Worm (Caenorhabditis elegans) whole organism, L1 larva: Measurements from ENCODE around the gene srh-213.

ENCODE experiments used
- C04F5.9 ChIP-seq: sonication (generic microtip); optimal IDR thresholded peaks from 2 replicates; lab custom pipeline; 2016; ENCODE audit warnings: missing genetic modification characterization, missing compliant biosample characterization
- C34B4.2 ChIP-seq: sonication (generic microtip); optimal IDR thresholded peaks from 2 replicates; lab custom pipeline; 2017; ENCODE audit warnings: mild to moderate bottlenecking, missing genetic modification characterization, missing compliant biosample characterization
- F16B12.6 ChIP-seq: fragments of 150-350 bp; optimal IDR thresholded peaks from 2 replicates; lab custom pipeline; 2014; ENCODE audit warnings: missing biosample characterization, missing genetic modification characterization
- aha-1 ChIP-seq: fragments of 150-350 bp; optimal IDR thresholded peaks from 2 replicates; lab custom pipeline; 2014; ENCODE audit warnings: missing biosample characterization, missing genetic modification characterization
- alr-1 ChIP-seq: fragments of 200-800 bp; sonication (Bioruptor generic); optimal IDR thresholded peaks from 2 replicates; lab custom pipeline; 2018; ENCODE audit warnings: borderline replicate concordance, mild to moderate bottlenecking, missing genetic modification characterization, missing compliant biosample characterization
- aly-2 ChIP-seq: fragments of 150-350 bp; optimal IDR thresholded peaks from 2 replicates; lab custom pipeline; 2014; ENCODE audit warnings: missing biosample characterization, missing genetic modification characterization
- ama-1 ChIP-seq: fragments of 150-350 bp; optimal IDR thresholded peaks from 2 replicates; lab custom pipeline; 2014
- blmp-1 ChIP-seq: fragments of 150-350 bp; optimal IDR thresholded peaks from 2 replicates; lab custom pipeline; 2014; ENCODE audit warnings: missing biosample characterization, missing genetic modification characterization
- ceh-63 ChIP-seq: fragments of 200-800 bp; sonication (Bioruptor generic); optimal IDR thresholded peaks from 2 replicates; lab custom pipeline; 2018; ENCODE audit warnings: mild to moderate bottlenecking, missing genetic modification characterization, missing compliant biosample characterization
- ceh-8 ChIP-seq: fragments of 200-800 bp; sonication (Bioruptor generic); optimal IDR thresholded peaks from 2 replicates; lab custom pipeline; 2018; ENCODE audit warnings: mild to moderate bottlenecking, missing genetic modification characterization, moderate library complexity, missing compliant biosample characterization
- ceh-82 ChIP-seq, 3 experiments: fragments of 150-350 bp in 1 of 3; sonication (generic microtip) in 2 of 3; optimal IDR thresholded peaks; 2 replicates each; lab custom pipeline; 2014 to 2017; ENCODE audit warnings: missing biosample characterization in 3 of 3, missing genetic modification characterization in 3 of 3
- ceh-88 ChIP-seq: fragments of 200-800 bp; sonication (Bioruptor generic); IDR thresholded peaks from 2 replicates; pipeline ENCODE4 v1.3.6; 2022; ENCODE audit warnings: missing genetic modification characterization, missing compliant biosample characterization
- ceh-90 ChIP-seq: sonication (generic microtip); optimal IDR thresholded peaks from 2 replicates; lab custom pipeline; 2016; ENCODE audit warnings: missing genetic modification characterization, missing compliant biosample characterization
- ces-1 ChIP-seq: fragments of 150-350 bp; optimal IDR thresholded peaks from 2 replicates; lab custom pipeline; 2014; ENCODE audit warnings: missing biosample characterization, missing genetic modification reagents, missing genetic modification characterization
- dpl-1 ChIP-seq, 3 experiments: fragments of 150-350 bp in 2 of 3; sonication (generic microtip) in 1 of 3; optimal IDR thresholded peaks; 2 replicates each; lab custom pipeline; 2014 to 2017; ENCODE audit warnings: missing biosample characterization in 3 of 3, missing genetic modification characterization in 3 of 3, missing genetic modification reagents in 3 of 3
- efl-3 ChIP-seq: fragments of 200-800 bp; sonication (Bioruptor generic); optimal IDR thresholded peaks from 2 replicates; lab custom pipeline; 2018; ENCODE audit warnings: mild to moderate bottlenecking, missing genetic modification characterization, missing compliant biosample characterization
- egl-27 ChIP-seq, 2 experiments: fragments of 150-350 bp in 1 of 2; sonication (generic microtip); optimal IDR thresholded peaks; 3 replicates each; lab custom pipeline; 2017 to 2018; ENCODE audit warnings: missing biosample characterization in 2 of 2, missing genetic modification characterization in 2 of 2, missing genetic modification reagents in 2 of 2
- elt-3 ChIP-seq, 6 experiments: fragments of 150-350 bp in 1 of 6; sonication (generic microtip); optimal IDR thresholded peaks; 2 replicates each; lab custom pipeline; 2017 to 2018; ENCODE audit warnings: missing biosample characterization in 6 of 6, missing genetic modification characterization in 6 of 6, inconsistent platforms in 1 of 6
- ets-5 ChIP-seq: fragments of 200-800 bp; sonication (Bioruptor generic); IDR thresholded peaks from 2 replicates; pipeline ENCODE4 v1.3.6; 2022; ENCODE audit warnings: missing genetic modification characterization, missing compliant biosample characterization
- grh-1 ChIP-seq: fragments of 200-800 bp; sonication (Bioruptor generic); IDR thresholded peaks from 2 replicates; pipeline ENCODE4 v1.3.6; 2022; ENCODE audit warnings: missing genetic modification reagents, missing genetic modification characterization, missing compliant biosample characterization
- hlh-4 ChIP-seq: sonication (generic microtip); optimal IDR thresholded peaks from 2 replicates; lab custom pipeline; 2016; ENCODE audit warnings: mild to moderate bottlenecking, missing genetic modification characterization, missing compliant biosample characterization
- hpl-2 ChIP-seq: fragments of 150-350 bp; optimal IDR thresholded peaks from 2 replicates; lab custom pipeline; 2014; ENCODE audit warnings: missing biosample characterization, missing genetic modification reagents, missing genetic modification characterization
- irx-1 ChIP-seq: sonication (generic microtip); optimal IDR thresholded peaks from 2 replicates; lab custom pipeline; 2016; ENCODE audit warnings: missing genetic modification characterization, missing compliant biosample characterization
- jun-1 ChIP-seq: fragments of 150-350 bp; optimal IDR thresholded peaks from 2 replicates; lab custom pipeline; 2014; ENCODE audit warnings: missing biosample characterization, missing genetic modification reagents, missing genetic modification characterization
- lin-13 ChIP-seq: fragments of 150-350 bp; optimal IDR thresholded peaks from 2 replicates; lab custom pipeline; 2014; ENCODE audit warnings: missing biosample characterization, missing genetic modification reagents, missing genetic modification characterization
- lin-14 ChIP-seq: fragments of 200-800 bp; sonication (Bioruptor generic); optimal IDR thresholded peaks from 2 replicates; lab custom pipeline; 2018; ENCODE audit warnings: mild to moderate bottlenecking, missing genetic modification characterization, moderate library complexity, missing compliant biosample characterization
- lin-15B ChIP-seq: fragments of 150-350 bp; sonication (generic microtip); optimal IDR thresholded peaks from 3 replicates; lab custom pipeline; 2014; ENCODE audit warnings: missing biosample characterization, missing genetic modification characterization
- lin-35 ChIP-seq, 2 experiments: fragments of 150-350 bp; optimal IDR thresholded peaks; 2 replicates each; lab custom pipeline; 2014; ENCODE audit warnings: missing biosample characterization in 2 of 2, missing genetic modification characterization in 2 of 2, missing genetic modification reagents in 2 of 2
- lir-3 ChIP-seq: sonication (generic microtip); optimal IDR thresholded peaks from 2 replicates; lab custom pipeline; 2016; ENCODE audit warnings: mild to moderate bottlenecking, missing genetic modification characterization, moderate library complexity, missing compliant biosample characterization; ENCODE audit not compliant: poor library complexity
- lsy-2 ChIP-seq, 2 experiments: fragments of 150-350 bp; optimal IDR thresholded peaks; 2 replicates each; lab custom pipeline; 2014; ENCODE audit warnings: missing biosample characterization in 2 of 2, missing genetic modification characterization in 2 of 2
- mdl-1 ChIP-seq, 2 experiments: fragments of 150-350 bp; optimal IDR thresholded peaks; 2 replicates each; lab custom pipeline; 2014 to 2017; ENCODE audit warnings: missing biosample characterization in 2 of 2, missing genetic modification characterization in 2 of 2, inconsistent platforms in 1 of 2
- mef-2 ChIP-seq: fragments of 150-350 bp; optimal IDR thresholded peaks from 2 replicates; lab custom pipeline; 2014; ENCODE audit warnings: missing biosample characterization, missing genetic modification characterization
- mep-1 ChIP-seq: fragments of 150-350 bp; optimal IDR thresholded peaks from 2 replicates; lab custom pipeline; 2014; ENCODE audit warnings: missing biosample characterization, missing genetic modification characterization
- nhr-11 ChIP-seq: fragments of 150-350 bp; optimal IDR thresholded peaks from 2 replicates; lab custom pipeline; 2014; ENCODE audit warnings: missing biosample characterization, missing genetic modification characterization
- nhr-12 ChIP-seq: sonication (generic microtip); optimal IDR thresholded peaks from 2 replicates; lab custom pipeline; 2017; ENCODE audit warnings: missing biosample characterization, missing genetic modification characterization
- nhr-19 ChIP-seq: fragments of 200-800 bp; sonication (Bioruptor generic); conservative IDR thresholded peaks from 2 replicates; pipeline ENCODE4 v1.3.6; 2022; ENCODE audit warnings: missing genetic modification characterization, missing compliant biosample characterization
- nhr-20 ChIP-seq: sonication (generic microtip); optimal IDR thresholded peaks from 2 replicates; lab custom pipeline; 2016; ENCODE audit warnings: mild to moderate bottlenecking, missing genetic modification characterization, missing compliant biosample characterization
- nhr-237 ChIP-seq: fragments of 150-350 bp; optimal IDR thresholded peaks from 2 replicates; lab custom pipeline; 2014; ENCODE audit warnings: missing biosample characterization, missing genetic modification characterization
- nhr-71 ChIP-seq: sonication (generic microtip); optimal IDR thresholded peaks from 2 replicates; lab custom pipeline; 2016; ENCODE audit warnings: mild to moderate bottlenecking, missing genetic modification characterization, moderate library complexity, missing compliant biosample characterization
- nhr-85 ChIP-seq: sonication (generic microtip); peaks from one replicate; lab custom pipeline; 2016; ENCODE audit warnings: missing genetic modification characterization, inconsistent platforms, missing compliant biosample characterization
- nhr-90 ChIP-seq: sonication (generic microtip); optimal IDR thresholded peaks from 2 replicates; lab custom pipeline; 2016; ENCODE audit warnings: mild to moderate bottlenecking, missing genetic modification characterization, missing compliant biosample characterization; ENCODE audit not compliant: poor library complexity
- pax-3 ChIP-seq: fragments of 200-800 bp; sonication (Bioruptor generic); optimal IDR thresholded peaks from 2 replicates; lab custom pipeline; 2018; ENCODE audit warnings: mild to moderate bottlenecking, missing genetic modification characterization, moderate library complexity, missing compliant biosample characterization
- skn-1 ChIP-seq: fragments of 150-350 bp; optimal IDR thresholded peaks from 2 replicates; lab custom pipeline; 2014; ENCODE audit warnings: missing biosample characterization, missing genetic modification characterization
- snpc-4 ChIP-seq: fragments of 150-350 bp; optimal IDR thresholded peaks from 2 replicates; lab custom pipeline; 2014; ENCODE audit warnings: missing biosample characterization, missing genetic modification characterization
- snu-23 ChIP-seq: sonication (generic microtip); optimal IDR thresholded peaks from 2 replicates; lab custom pipeline; 2016; ENCODE audit warnings: missing genetic modification characterization, missing compliant biosample characterization
- sup-37 ChIP-seq: fragments of 200-800 bp; sonication (Bioruptor generic); optimal IDR thresholded peaks from 2 replicates; lab custom pipeline; 2018; ENCODE audit warnings: mild to moderate bottlenecking, missing genetic modification characterization, missing compliant biosample characterization
- unc-130 ChIP-seq: fragments of 150-350 bp; optimal IDR thresholded peaks from 2 replicates; lab custom pipeline; 2017; ENCODE audit warnings: missing biosample characterization, missing genetic modification characterization, inconsistent platforms
- unc-30 ChIP-seq: sonication (generic microtip); optimal IDR thresholded peaks from 2 replicates; lab custom pipeline; 2017; ENCODE audit warnings: missing biosample characterization, missing genetic modification characterization
- unc-86 ChIP-seq: sonication (generic microtip); optimal IDR thresholded peaks from 2 replicates; lab custom pipeline; 2016; ENCODE audit warnings: missing genetic modification characterization, missing compliant biosample characterization
- zip-4 ChIP-seq: fragments of 200-800 bp; sonication (Bioruptor generic); optimal IDR thresholded peaks from 2 replicates; lab custom pipeline; 2018; ENCODE audit warnings: mild to moderate bottlenecking, missing genetic modification characterization, moderate library complexity, missing compliant biosample characterization
- ztf-4 ChIP-seq: fragments of 150-350 bp; optimal IDR thresholded peaks from 2 replicates; lab custom pipeline; 2014; ENCODE audit warnings: missing biosample characterization, missing genetic modification characterization

The srh-213 gene

DNA sequence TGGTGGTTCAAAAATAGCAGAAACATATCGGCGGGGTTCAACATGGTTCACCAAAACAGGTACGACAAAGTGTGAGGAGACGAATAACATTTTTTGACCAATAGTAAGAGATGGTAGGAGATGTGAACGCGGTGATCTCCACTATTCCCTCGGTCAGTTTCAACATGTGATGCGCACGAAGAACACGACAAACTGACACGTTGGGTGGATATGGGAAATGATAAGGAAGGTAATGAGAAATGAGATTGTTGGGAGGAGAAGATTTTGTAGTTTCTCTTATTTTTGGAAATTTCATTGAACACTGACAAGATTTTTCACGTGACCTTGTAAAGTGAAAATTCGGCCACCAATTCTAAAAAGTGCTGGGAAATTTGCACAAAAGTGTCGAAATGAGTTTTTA lies 15.9 kb upstream of the srh-213 start (continued):
- TF ChIP-seq zip-4 (GFP tag; lab: Kevin White, UChicago): no peak
- no peak for TF ChIP-seq lin-13 (GFP tag; lab: Kevin White, UChicago)
- no peak for TF ChIP-seq ceh-8
- TF ChIP-seq snu-23 (GFP tag; lab: Kevin White, UChicago): no peak
- TF ChIP-seq nhr-237 (tag; lab: Kevin White, UChicago): no peak
- TF ChIP-seq mdl-1 (tag; optimal IDR thresholded peaks at IDR 0.05; lab: Kevin White, UChicago): peak in 1 of 2 experiments; percentile 76
- no peak for TF ChIP-seq ets-5 (GFP tag; lab: Robert Waterston, UW)
- TF ChIP-seq ceh-82 (tag; optimal IDR thresholded peaks at IDR 0.05; lab: Kevin White, UChicago): no peak
- no peak for TF ChIP-seq aly-2 (tag; lab: Kevin White, UChicago)
- no peak for TF ChIP-seq efl-3
- TF ChIP-seq F16B12.6: no peak
- no peak for TF ChIP-seq snpc-4 (tag; lab: Kevin White, UChicago)
- TF ChIP-seq lir-3 (tag; lab: Kevin White, UChicago): no peak
- TF ChIP-seq C04F5.9 (tag; lab: Kevin White, UChicago): no peak
- no peak for TF ChIP-seq ceh-63
- peak; percentile 77 for TF ChIP-seq nhr-20 (tag; lab: Kevin White, UChicago)
- TF ChIP-seq C34B4.2 (tag; lab: Kevin White, UChicago): no peak
- no peak for TF ChIP-seq hlh-4 (tag; lab: Kevin White, UChicago)
- TF ChIP-seq mep-1: no peak
- no peak for TF ChIP-seq ces-1 (GFP tag; lab: Kevin White, UChicago)
- TF ChIP-seq nhr-12: no peak
- no peak for TF ChIP-seq sup-37 (GFP tag; lab: Kevin White, UChicago)
- TF ChIP-seq grh-1 (GFP tag; lab: Robert Waterston, UW): no peak
- no peak for TF ChIP-seq aha-1 (tag; lab: Kevin White, UChicago)
- no peak for TF ChIP-seq lin-15B (tag; lab: Kevin White, UChicago)
- no peak for TF ChIP-seq pax-3 (tag; lab: Kevin White, UChicago)
- no peak for TF ChIP-seq ama-1 (lab: Kevin White, UChicago)
- no peak for TF ChIP-seq skn-1 (tag; lab: Kevin White, UChicago)
- TF ChIP-seq nhr-19 (GFP tag; lab: Robert Waterston, UW): no peak
- peak in 1 of 3 experiments; percentile 15 for TF ChIP-seq dpl-1 (GFP tag; optimal IDR thresholded peaks at IDR 0.05; lab: Kevin White, UChicago)
- TF ChIP-seq egl-27 (tag; optimal IDR thresholded peaks at IDR 0.05; lab: Kevin White, UChicago): no peak

DNA sequence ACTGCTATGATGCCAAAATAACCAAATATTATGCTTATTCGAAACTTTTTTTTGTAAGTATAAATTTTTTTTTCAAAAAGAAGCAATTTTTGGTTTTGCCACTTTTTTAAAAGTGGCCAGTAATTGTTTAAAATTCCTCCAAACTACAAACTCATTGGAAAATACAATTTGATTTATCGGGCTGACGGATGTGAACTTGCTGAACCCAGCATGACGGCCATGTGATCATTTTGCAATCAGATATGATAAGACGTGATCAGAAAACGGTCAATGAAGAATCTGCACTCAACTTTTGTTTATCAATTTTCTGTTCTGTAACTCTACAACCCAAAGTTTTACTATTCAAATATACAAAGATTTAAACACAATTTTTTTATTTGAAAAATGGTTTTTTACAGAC lies 11.6 kb upstream of the srh-213 start:
- no peak for TF ChIP-seq ceh-90 (tag; lab: Kevin White, UChicago)
- no peak for TF ChIP-seq unc-30 (tag; lab: Kevin White, UChicago)
- no peak for TF ChIP-seq egl-27 (tag; optimal IDR thresholded peaks at IDR 0.05; lab: Kevin White, UChicago)
- TF ChIP-seq nhr-90: peak; percentile 2
- TF ChIP-seq nhr-237 (tag; lab: Kevin White, UChicago): no peak
- no peak for TF ChIP-seq mef-2 (tag; lab: Kevin White, UChicago)
- TF ChIP-seq ceh-88 (GFP tag; lab: Robert Waterston, UW): no peak
- no peak for TF ChIP-seq lin-14 (GFP tag; lab: Kevin White, UChicago)
- no peak for TF ChIP-seq hlh-4 (tag; lab: Kevin White, UChicago)
- peak; percentile 68 for TF ChIP-seq blmp-1 (tag; lab: Kevin White, UChicago)
- no peak for TF ChIP-seq ztf-4 (tag; lab: Kevin White, UChicago)
- TF ChIP-seq nhr-71 (tag; lab: Kevin White, UChicago): no peak
- TF ChIP-seq nhr-20 (tag; lab: Kevin White, UChicago): peak; percentile 67
- no peak for TF ChIP-seq irx-1 (tag; lab: Kevin White, UChicago)
- peak in 1 of 2 experiments; percentile 11 for TF ChIP-seq lsy-2 (tag; optimal IDR thresholded peaks at IDR 0.05; lab: Kevin White, UChicago)
- no peak for TF ChIP-seq skn-1 (tag; lab: Kevin White, UChicago)
- peak in 1 of 2 experiments; percentile 52 for TF ChIP-seq mdl-1 (tag; optimal IDR thresholded peaks at IDR 0.05; lab: Kevin White, UChicago)
- peak; percentile 39 for TF ChIP-seq unc-130 (tag; lab: Kevin White, UChicago)
- TF ChIP-seq nhr-19 (GFP tag; lab: Robert Waterston, UW): peak; percentile 40
- TF ChIP-seq elt-3 (tag; optimal IDR thresholded peaks at IDR 0.05; lab: Kevin White, UChicago): peak in 3 of 6 experiments; percentile 49 to 94 (median 67)
- TF ChIP-seq nhr-11 (tag; lab: Kevin White, UChicago): no peak
- TF ChIP-seq unc-86 (tag; lab: Kevin White, UChicago): no peak
- peak; percentile 21 for TF ChIP-seq nhr-85 (tag; lab: Kevin White, UChicago)
- TF ChIP-seq alr-1: no peak
- TF ChIP-seq ceh-8: no peak
- no peak for TF ChIP-seq jun-1 (tag; lab: Kevin White, UChicago)
- no peak for TF ChIP-seq hpl-2 (GFP tag; lab: Kevin White, UChicago)
- TF ChIP-seq lin-35 (GFP tag; optimal IDR thresholded peaks at IDR 0.05; lab: Kevin White, UChicago): peak in 1 of 2 experiments; percentile 25
- TF ChIP-seq, all 84 proteins: peak for 10
